Worm (Caenorhabditis elegans): ENCODE data around the gene xnd-1.

Gene xnd-1

ce11 chrIII:5591668-5592149 lies 12.6 kb upstream of the xnd-1 start, which contains the start of the genes ddx-15 and ucr-1 (continued):
- TF ChIP-seq T07F8.4 (tag; optimal IDR thresholded peaks at IDR 0.05) (no peak), nhr-27 (tag; optimal IDR thresholded peaks at IDR 0.05) (no peak)

DNA sequence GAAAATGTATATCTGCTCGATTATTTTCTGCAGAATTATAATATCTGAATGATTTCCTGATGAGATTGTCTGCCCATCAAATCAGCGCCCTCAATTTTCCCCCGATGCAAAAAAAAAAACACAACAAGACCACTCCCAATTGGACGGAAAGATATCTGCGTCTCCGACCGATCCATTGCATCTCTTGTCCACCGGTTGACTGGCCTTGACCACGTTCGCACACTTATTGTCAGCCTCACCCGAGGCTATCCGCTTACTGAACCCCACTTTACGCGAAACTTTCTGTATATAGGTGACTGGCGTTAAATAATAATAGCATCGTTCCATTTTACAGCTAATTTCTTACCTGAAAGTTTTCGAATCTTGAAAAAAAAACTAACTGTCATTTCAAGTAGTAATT lies 9.9 kb upstream of the xnd-1 start:
- TF ChIP-seq Y56A3A.18 (GFP tag; IDR thresholded peaks at IDR 0.05) (0 out of 2 replicates have a peak, but pooled peaks have one; percentile 35), hrde-1 (tag; optimal IDR thresholded peaks at IDR 0.05; ENCODE audit: borderline replicate concordance) (peak; percentile 38), egl-18 (GFP tag; IDR thresholded peaks at IDR 0.05) (no peak), hmg-1.2 (GFP tag; IDR thresholded peaks at IDR 0.05) (peak; percentile 33; the same call in 1 of the 2 replicates), lsy-27 (tag; optimal IDR thresholded peaks at IDR 0.05; ENCODE audit: borderline replicate concordance, insufficient read depth) (no peak), madf-3 (GFP tag; IDR thresholded peaks at IDR 0.05) (peak; percentile 52; the same call in 1 of the 2 replicates), unc-62 (GFP tag; optimal IDR thresholded peaks at IDR 0.05) (no peak), F39B2.1 (GFP tag; IDR thresholded peaks at IDR 0.05) (no peak), dox-1 (GFP tag; IDR thresholded peaks at IDR 0.05) (0 out of 2 replicates have a peak, but pooled peaks have one; percentile 4), ama-1 (optimal IDR thresholded peaks at IDR 0.05) (peak; percentile 48), ama-1 (GFP tag; optimal IDR thresholded peaks at IDR 0.05) (no peak)

- TF ChIP-seq sdz-38 (tag; optimal IDR thresholded peaks at IDR 0.05) (no peak), gei-17 (GFP tag; optimal IDR thresholded peaks at IDR 0.05) (no peak), Y79H2A.3 (GFP tag; conservative IDR thresholded peaks at IDR 0.05) (no peak), F37B4.10 (GFP tag; IDR thresholded peaks at IDR 0.05) (no peak), attf-3 (GFP tag; conservative IDR thresholded peaks at IDR 0.05) (no peak), ceh-58 (GFP tag; IDR thresholded peaks at IDR 0.05) (no peak), ztf-3 (GFP tag; optimal IDR thresholded peaks at IDR 0.05) (no peak), chd-7 (tag; optimal IDR thresholded peaks at IDR 0.05) (no peak), aptf-3 (GFP tag; IDR thresholded peaks at IDR 0.05) (no peak), rcor-1 (GFP tag; IDR thresholded peaks at IDR 0.05) (no peak), ceh-27 (GFP tag; optimal IDR thresholded peaks at IDR 0.05) (no peak), bed-2 (GFP tag; IDR thresholded peaks at IDR 0.05) (no peak), B0336.3 (GFP tag; IDR thresholded peaks at IDR 0.05) (no peak), snpc-3.4 (tag; optimal IDR thresholded peaks at IDR 0.05) (no peak), somi-1 (GFP tag; optimal IDR thresholded peaks at IDR 0.05) (no peak), unc-62 (GFP tag; optimal IDR thresholded peaks at IDR 0.05) (no peak)
These were observed 8.8 kb upstream of the xnd-1 start, which contains the start of gene ced-6 for ce11 chrIII:5595445-5595844. TSS of gene ced-6 (plus strand) at chrIII:5595771.

DNA sequence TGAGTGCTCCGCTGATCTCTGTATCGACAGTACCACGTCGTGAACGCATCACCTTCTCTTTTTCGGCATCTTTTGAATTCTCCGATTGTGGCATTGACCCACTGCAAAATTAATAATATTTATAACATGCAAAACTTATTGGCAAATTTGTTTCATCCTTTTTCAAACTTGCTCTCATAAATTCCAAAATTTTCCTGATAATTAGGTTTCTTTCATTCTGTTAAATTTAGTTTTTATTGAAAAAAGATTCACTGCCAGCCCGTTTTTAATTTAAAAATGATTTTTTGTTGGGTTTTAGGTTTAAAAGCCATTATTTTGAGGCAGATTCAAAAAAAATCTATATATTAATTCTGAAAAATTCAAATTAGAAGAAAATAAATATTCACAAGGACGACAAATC lies 4.3 kb upstream of the xnd-1 start, which contains the start of gene wdr-37:
TSS of gene wdr-37 (minus strand) at position 101 of the 400 bp plus-strand sequence.
- no peak for TF ChIP-seq ztf-3 (GFP tag; optimal IDR thresholded peaks at IDR 0.05)
- TF ChIP-seq mel-28 (tag; optimal IDR thresholded peaks at IDR 0.05; ENCODE audit: borderline replicate concordance): no peak
- TF ChIP-seq sdz-38 (tag; optimal IDR thresholded peaks at IDR 0.05): no peak
- TF ChIP-seq let-607 (tag; optimal IDR thresholded peaks at IDR 0.05): no peak
- TF ChIP-seq F33H1.4 (GFP tag; IDR thresholded peaks at IDR 0.05): no peak
- no peak for TF ChIP-seq T07F8.4 (tag; optimal IDR thresholded peaks at IDR 0.05)
- TF ChIP-seq chd-7 (tag; optimal IDR thresholded peaks at IDR 0.05): no peak
- TF ChIP-seq Y79H2A.3 (GFP tag; conservative IDR thresholded peaks at IDR 0.05): no peak
- TF ChIP-seq bed-1 (GFP tag; IDR thresholded peaks at IDR 0.05): no peak
- TF ChIP-seq ccch-3 (GFP tag; optimal IDR thresholded peaks at IDR 0.05): no peak
- no peak for TF ChIP-seq ets-4 (GFP tag; optimal IDR thresholded peaks at IDR 0.05)
- TF ChIP-seq nfya-2 (GFP tag; IDR thresholded peaks at IDR 0.05): no peak
- TF ChIP-seq nhr-120 (GFP tag; IDR thresholded peaks at IDR 0.05): no peak
